Fruit fly (Drosophila melanogaster): ENCODE data around the gene Rtel1.
A peak's percentile ranks its signal among the peaks of the same experiment; 100 is the strongest.

Gene Rtel1

DNA sequence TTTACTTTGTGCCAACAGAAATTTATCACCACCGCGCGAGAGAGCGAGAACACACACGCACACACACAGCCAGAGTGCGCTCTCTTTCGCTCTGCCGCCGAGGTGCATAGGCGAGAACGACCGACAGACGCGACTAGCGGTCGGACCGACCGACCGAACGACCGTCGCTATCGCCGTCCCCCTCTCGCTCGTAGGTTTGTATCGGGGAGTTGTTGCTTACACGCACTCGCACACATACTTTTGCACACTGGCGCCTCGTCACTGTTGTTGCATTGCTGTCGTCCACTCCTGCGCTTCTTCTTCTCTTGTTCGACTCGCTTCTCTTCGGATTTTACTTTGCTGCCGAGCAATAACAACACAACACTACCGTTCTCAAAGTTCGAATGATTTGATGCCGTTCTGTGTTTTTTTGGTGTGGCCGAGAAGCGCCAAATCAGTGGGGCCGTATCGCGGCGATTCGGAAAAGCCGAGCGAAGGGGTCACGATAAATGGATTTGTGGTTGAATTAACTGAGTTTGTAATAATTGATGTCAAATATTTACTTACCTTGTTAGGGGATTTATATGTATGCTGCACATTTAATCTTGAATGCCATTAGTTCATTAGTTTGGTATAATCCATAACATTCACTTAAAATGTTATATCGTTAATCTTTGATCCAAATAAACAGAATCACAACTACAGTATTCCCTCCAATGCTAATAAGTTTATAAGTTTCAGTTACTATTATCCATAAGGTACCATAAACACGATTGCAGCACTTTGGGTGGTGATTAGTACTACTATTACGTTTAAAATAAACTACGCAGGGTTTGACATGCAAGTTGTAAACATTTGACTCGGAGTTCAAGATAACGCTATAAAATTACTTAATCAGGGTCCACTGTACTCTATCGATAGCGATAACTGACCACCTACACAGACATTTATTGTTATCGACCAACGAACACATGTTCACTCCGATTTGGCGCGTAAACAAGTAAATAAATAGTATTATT lies at the start of gene Rtel1, which contains the start of gene IntS6 (continued):
- TF ChIP-seq CG17912 (GFP tag; optimal IDR thresholded peaks at IDR 0.05) (peak; percentile 81), HmgZ (tag; optimal IDR thresholded peaks at IDR 0.05) (peak; percentile 92), croc (GFP tag; conservative IDR thresholded peaks at IDR 0.05) (peak; percentile 79), CrebB (tag; optimal IDR thresholded peaks at IDR 0.05) (peak; percentile 84), CG1529 (GFP tag; optimal IDR thresholded peaks at IDR 0.05) (peak; percentile 80), yki (optimal IDR thresholded peaks at IDR 0.05) (no peak), ind (GFP tag; optimal IDR thresholded peaks at IDR 0.05) (peak; percentile 95), Spps (tag; optimal IDR thresholded peaks at IDR 0.05) (peak; percentile 64), caup (GFP tag; optimal IDR thresholded peaks at IDR 0.05; ENCODE audit: severe bottlenecking) (peak; percentile 88), ewg (GFP tag; optimal IDR thresholded peaks at IDR 0.05) (peak; percentile 70), ap (GFP tag; IDR thresholded peaks at IDR 0.05) (peak; percentile 72), Ravus (GFP tag; IDR thresholded peaks at IDR 0.05) (peak; percentile 69), pita (GFP tag; optimal IDR thresholded peaks at IDR 0.05) (no peak), org-1 (GFP tag; optimal IDR thresholded peaks at IDR 0.05) (peak; percentile 71), sens (GFP tag) (peak; percentile 98), Gsc (GFP tag; IDR thresholded peaks at IDR 0.05) (peak; percentile 72), CG4854 (GFP tag; optimal IDR thresholded peaks at IDR 0.05) (peak; percentile 78), CG7963 (GFP tag; IDR thresholded peaks at IDR 0.05; ENCODE audit: partially characterized antibody) (peak; percentile 41; the same call in 1 of the 3 replicates), Oli (tag; optimal IDR thresholded peaks at IDR 0.05) (peak; percentile 89), CG2202 (tag; optimal IDR thresholded peaks at IDR 0.05) (peak; percentile 56), Dp (GFP tag; optimal IDR thresholded peaks at IDR 0.05) (no peak), sisA (GFP tag; IDR thresholded peaks at IDR 0.05) (peak; percentile 93), D (optimal IDR thresholded peaks at IDR 0.05) (peak; percentile 12), D (GFP tag; optimal IDR thresholded peaks at IDR 0.05) (peak; percentile 79), CG15011 (GFP tag; optimal IDR thresholded peaks at IDR 0.05) (peak; percentile 71), BEAF-32 (GFP tag; optimal IDR thresholded peaks at IDR 0.05) (peak; percentile 58), h (optimal IDR thresholded peaks at IDR 0.05) (no peak), tna (GFP tag; IDR thresholded peaks at IDR 0.05; ENCODE audit: partially characterized antibody) (no peak), CG9817 (tag; optimal IDR thresholded peaks at IDR 0.05) (peak; percentile 94), CG13123 (GFP tag; optimal IDR thresholded peaks at IDR 0.05) (peak; percentile 65), sna (GFP tag; IDR thresholded peaks at IDR 0.05; ENCODE audit: partially characterized antibody) (no peak), cas (GFP tag; IDR thresholded peaks at IDR 0.05) (peak; percentile 66; the same call in 1 of the 2 replicates), Sin3A (optimal IDR thresholded peaks at IDR 0.05) (peak; percentile 11), CG32767 (GFP tag; IDR thresholded peaks at IDR 0.05) (peak; percentile 75), gcm (GFP tag; optimal IDR thresholded peaks at IDR 0.05) (peak; percentile 81), CG12155 (GFP tag; optimal IDR thresholded peaks at IDR 0.05) (peak; percentile 90), grn (GFP tag; optimal IDR thresholded peaks at IDR 0.05) (peak; percentile 77), Trl (optimal IDR thresholded peaks at IDR 0.05) (peak; percentile 49 to 79), Trl (GFP tag; optimal IDR thresholded peaks at IDR 0.05) (peak; percentile 92), knrl (GFP tag; IDR thresholded peaks at IDR 0.05; ENCODE audit: partially characterized antibody) (no peak; the same call in 2 of the 3 replicates), jumu (GFP tag; optimal IDR thresholded peaks at IDR 0.05) (peak; percentile 93), CG15696 (tag; optimal IDR thresholded peaks at IDR 0.05) (peak; percentile 86), eyg (GFP tag; optimal IDR thresholded peaks at IDR 0.05) (peak; percentile 77), Med (GFP tag) (peak; percentile 98), CG4617 (GFP tag; optimal IDR thresholded peaks at IDR 0.05; ENCODE audit: borderline replicate concordance) (peak; percentile 74), luna (GFP tag; optimal IDR thresholded peaks at IDR 0.05) (peak; percentile 71), fd96Cb (tag; optimal IDR thresholded peaks at IDR 0.05) (peak; percentile 88), Poxn (GFP tag; IDR thresholded peaks at IDR 0.05) (peak; percentile 82), pfk (GFP tag; optimal IDR thresholded peaks at IDR 0.05) (peak; percentile 36)

All from whole organism, embryonic.